Fruit fly (Drosophila melanogaster): ENCODE data around the gene swa.

The swa gene

DNA sequence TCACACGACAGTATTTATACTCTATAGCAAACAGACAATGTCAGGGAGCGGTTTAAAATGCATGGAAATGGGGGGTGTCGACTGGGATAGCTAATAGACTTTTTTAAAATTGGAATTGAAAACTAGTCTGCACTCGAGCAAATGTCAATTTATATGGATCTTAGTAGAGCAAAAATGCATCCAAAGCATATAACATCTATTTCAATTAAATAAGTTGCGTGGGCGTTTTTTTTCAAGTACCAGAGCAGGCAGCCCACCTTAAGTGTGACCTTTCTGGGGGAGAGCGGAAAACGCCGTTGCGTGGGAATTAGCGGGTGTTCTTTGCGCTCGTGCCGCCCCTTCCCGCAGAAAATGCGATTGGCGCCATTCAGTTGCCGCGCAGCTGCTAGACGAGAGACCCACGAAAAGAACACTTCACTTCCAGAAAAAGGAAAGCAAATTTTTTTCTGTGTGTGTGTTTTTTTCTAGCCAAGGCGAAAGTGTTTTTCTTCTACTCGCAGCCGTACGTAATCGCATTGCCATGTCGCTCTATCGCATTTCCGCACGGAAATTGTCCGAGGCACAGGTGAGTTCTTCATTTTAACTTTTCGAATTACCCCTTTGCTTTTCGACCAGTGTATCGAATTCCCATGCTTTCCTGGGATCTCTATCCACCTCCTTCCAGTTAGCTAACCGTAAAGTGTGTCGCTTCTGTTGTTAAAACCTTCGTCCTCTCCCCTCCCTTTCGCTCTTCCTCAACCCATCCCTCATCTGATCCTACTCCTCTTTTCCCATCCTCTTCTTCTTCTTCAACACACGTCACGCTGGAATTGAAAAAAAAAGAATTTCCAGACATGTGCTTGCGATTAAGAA, 13.4 kb downstream of the swa start:
- TF ChIP-seq noc (tag; optimal IDR thresholded peaks at IDR 0.05): peak; percentile 9

- TF ChIP-seq noc (tag; optimal IDR thresholded peaks at IDR 0.05): no peak
Observed at dm6 chrX:6350213-6350679, 15.3 kb downstream of the swa start, which contains the start of the genes ND-B16.6 and kdn. Gene ND-B16.6, minus strand, starts transcription at chrX:6350401. Gene kdn, plus strand, starts transcription at chrX:6350629.

DNA sequence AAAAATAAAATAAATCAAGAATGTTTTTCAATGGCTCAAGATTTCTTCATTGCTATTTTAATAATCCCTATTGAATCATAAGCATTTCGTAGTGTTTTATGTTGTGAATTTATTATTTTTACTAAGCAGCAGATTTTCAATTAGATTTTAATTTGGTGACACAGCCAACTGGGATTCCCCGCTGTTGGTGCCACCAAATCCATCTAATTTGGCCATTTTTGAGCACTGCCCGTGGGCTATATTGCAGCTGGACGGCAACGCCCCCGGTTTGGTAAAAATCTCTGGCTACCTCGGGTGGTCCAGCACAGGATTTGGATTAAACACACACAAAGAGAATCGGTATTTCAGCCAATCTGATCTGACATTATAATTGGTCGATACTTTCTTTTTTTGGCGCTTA, 16.3 kb downstream of the swa start:
- TF ChIP-seq noc (tag; optimal IDR thresholded peaks at IDR 0.05): no peak

- peak; percentile 28 for TF ChIP-seq noc (tag; optimal IDR thresholded peaks at IDR 0.05)
Observed at dm6 chrX:6346926-6347367, 18.6 kb downstream of the swa start, which contains the start of gene CG3847. Gene CG3847, plus strand, starts transcription at chrX:6347103.

dm6 chrX:6346153-6346552, 19.4 kb downstream of the swa start:
- TF ChIP-seq noc (tag; optimal IDR thresholded peaks at IDR 0.05): no peak

- no peak for TF ChIP-seq noc (tag; optimal IDR thresholded peaks at IDR 0.05)
Observed at dm6 chrX:6344538-6345074, 20.9 kb downstream of the swa start.

DNA sequence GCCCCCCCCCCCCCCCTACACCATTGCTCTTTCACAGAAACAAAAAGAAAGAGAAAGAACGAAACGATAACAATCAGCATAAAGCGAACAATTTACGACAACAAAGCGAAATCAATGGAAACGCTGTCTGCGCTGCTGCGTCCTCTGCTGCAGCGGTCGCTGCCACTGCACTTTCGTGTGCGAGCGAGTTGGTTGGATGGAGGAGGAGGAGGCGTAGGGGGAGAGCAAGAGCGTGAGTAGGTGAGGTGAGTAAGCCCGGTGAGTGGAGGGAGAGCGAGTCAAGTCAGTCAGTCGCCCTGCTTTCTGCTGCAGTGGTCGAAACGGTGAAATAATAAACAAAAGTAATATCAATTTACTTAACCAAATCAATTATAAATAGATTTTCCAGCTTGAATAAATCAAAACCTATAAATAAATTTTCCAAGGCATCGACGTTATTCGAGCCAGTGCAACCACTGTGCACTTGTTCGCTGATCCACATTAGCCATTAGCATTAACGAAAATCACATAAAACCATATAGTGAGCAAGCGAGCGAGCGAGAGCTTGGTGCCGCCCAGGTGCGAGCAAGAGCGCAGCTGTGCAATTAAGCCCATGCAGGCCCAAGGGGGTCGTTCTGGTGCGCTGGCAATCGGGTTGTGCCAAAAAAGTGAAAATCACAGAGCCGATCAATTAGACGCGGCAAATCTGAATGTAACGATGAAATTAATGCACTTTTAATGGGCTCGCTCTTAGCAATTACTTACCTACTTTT, 21.5 kb downstream of the swa start:
- no peak for TF ChIP-seq noc (tag; optimal IDR thresholded peaks at IDR 0.05)

DNA sequence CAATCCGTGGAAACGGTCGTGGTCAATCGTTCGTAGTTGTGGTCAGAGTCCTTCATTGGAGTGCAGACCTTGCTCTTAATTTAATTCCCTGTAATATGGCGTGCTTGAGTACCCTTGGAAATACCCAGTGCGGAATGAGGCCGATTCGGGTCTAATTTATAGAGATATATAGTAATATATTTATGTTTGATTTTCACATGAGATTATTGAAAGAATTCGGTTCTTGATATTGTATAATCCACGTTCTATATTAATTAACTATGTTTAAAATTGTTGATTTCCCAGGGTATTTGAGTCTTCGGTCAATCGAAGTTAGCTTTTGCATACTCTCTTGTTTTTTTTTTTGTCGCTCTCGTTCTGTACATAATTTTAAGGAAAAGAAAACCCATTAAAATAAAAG, 22.2 kb downstream of the swa start:
- no peak for TF ChIP-seq noc (tag; optimal IDR thresholded peaks at IDR 0.05)

DNA sequence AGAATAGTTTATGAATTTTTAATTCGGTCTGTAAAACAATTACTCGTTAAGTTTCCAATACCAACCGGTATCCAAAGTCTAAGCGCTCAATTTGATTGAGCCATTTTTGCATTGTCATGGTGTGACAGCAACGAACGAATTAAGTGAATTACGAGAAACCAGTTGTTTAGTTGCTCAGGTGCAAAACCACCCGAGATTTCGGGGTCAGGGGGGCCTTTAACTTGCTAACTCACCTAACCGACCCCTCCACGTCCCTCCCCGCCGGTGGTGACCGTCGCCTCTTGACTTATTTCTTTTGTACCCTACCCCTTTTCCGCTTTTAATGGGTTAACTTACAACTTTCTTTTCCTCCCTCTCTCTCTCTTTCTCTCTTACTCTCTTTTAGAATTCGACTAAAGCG, 23.8 kb downstream of the swa start:
- no peak for TF ChIP-seq noc (tag; optimal IDR thresholded peaks at IDR 0.05)

dm6 chrX:6340593-6341068, 24.9 kb downstream of the swa start:
- TF ChIP-seq noc (tag; optimal IDR thresholded peaks at IDR 0.05): peak; percentile 87

DNA sequence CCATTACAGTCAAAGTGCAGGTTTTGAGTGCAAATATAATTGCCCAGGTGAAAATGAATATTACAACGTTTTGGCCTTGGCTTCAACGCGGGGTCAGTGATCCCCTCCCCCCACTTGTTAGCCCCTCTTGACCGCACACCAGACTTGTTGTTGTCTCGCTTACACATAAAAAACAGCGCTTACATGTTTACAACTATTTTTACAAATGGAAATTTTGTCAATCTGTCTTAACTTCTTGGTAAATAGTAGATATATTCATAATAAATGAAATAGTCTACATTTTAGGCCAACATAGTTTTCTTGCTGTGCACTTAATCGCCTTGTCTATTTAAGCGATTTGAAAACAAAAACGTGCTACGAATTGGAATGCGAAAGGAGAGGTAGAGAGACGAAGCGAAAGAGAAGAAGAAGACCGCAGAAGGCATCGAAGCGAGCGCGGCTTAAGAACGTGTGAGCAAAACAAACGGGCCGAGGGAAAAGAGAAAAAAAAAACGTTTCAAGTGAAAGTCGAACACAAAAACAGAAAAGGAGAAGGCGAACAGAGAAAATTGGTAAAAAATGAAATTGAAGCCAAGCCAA, 25.4 kb downstream of the swa start:
- TF ChIP-seq noc (tag; optimal IDR thresholded peaks at IDR 0.05): peak; percentile 12

DNA sequence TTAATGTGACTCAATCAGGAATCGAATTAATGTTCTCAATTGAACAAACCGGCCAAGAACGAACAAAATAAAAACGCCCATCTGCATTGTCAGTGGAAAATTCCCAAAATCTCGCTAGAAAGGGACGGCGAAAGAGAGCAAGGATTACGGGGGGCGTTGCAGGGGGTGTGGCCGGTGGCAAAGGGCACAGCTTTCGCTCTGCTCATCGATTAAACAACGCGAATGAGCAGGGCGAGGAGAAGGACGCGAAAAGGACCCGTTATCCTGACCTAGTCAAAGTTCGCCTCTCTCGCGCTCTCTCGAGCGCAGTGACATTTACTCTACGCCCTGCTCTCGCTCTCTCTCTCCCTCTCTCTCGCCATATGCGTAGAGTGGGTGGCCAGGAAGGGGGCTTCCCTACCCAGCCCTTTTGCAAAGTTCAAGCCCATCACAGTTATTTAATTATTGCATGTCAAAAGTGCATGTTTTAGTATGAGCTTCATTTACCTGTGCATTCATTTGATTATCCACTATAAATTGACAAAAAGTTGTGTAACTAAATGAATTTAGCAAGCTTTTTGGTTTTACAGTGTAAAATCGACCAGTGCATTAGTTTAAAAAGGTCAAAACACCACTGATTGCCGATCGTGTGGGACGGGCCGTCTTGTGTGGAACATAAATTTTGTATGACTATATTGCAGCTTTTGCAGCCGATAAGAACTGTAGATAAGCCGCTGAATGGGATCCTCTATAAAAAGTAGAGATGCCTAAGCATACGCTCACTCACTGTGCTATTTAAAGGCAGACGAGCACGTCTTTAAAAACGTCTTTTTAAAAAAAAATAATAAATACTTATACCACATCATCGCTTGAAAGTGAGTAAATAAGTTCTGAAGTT, 26.5 kb downstream of the swa start:
- TF ChIP-seq noc (tag; optimal IDR thresholded peaks at IDR 0.05): no peak

DNA sequence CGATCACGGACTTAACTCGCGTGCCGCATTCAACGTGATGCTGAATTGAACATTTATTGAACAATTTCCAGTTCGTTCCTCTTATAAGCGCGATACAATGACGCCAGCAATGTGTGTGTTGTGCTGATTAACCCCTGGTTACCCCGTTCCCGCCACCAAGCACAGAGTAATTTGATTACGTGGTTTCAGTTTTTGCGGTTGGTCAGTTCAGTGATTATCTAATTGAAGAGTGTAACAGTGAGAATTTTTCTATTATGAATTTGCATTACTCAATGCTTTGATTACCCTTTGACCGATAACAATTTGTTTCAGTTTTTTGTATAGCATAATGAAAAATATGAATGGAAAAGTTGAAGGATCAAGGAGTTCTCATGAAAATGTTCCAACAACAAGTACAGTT, 27.8 kb downstream of the swa start, which contains the start of gene CG3842:
TSS of gene CG3842 (plus strand) at position 61 of the 400 bp plus-strand sequence.
- TF ChIP-seq noc (tag; optimal IDR thresholded peaks at IDR 0.05): no peak

DNA sequence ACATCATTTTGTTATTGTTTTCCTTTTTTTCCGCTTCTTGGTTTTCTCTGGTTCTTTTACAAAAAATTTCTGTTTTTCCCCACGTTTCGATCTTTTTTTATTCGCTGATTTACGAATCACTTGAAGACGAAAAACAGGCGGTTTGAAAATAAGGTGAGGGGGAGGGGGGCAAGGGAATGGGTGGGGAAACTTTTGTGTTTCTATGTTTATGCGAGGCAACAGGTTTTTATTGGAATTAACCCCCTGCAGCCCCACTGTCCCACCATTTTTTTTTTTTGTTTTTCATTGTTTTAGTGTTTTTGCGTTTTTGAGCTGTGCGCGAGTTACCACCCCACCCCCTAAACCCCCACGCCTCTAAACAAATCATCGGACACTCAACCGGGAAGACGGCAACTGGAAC, 30.6 kb downstream of the swa start:
- no peak for TF ChIP-seq noc (tag; optimal IDR thresholded peaks at IDR 0.05)

All from whole organism, larva.